Worm (Caenorhabditis elegans) whole organism, midembryonic: ENCODE results near the gene ntl-9.

Experiments used
- cog-1 ChIP-seq: sonication (generic microtip); optimal IDR thresholded peaks from 2 replicates; lab custom pipeline; 2016; ENCODE audit warnings: missing genetic modification characterization, missing compliant biosample characterization
- flt-1 ChIP-seq: fragments of 200-800 bp; sonication (Bioruptor generic); IDR thresholded peaks from 2 replicates; pipeline ENCODE4 v1.3.6; 2022; ENCODE audit warnings: missing genetic modification characterization, missing compliant biosample characterization
- klf-2 ChIP-seq: fragments of 200-800 bp; sonication (Bioruptor generic); conservative IDR thresholded peaks from 2 replicates; pipeline ENCODE4 v1.3.6; 2022; ENCODE audit warnings: missing genetic modification reagents, missing genetic modification characterization, missing compliant biosample characterization
- med-1 ChIP-seq: sonication (generic microtip); optimal IDR thresholded peaks from 2 replicates; lab custom pipeline; 2017; ENCODE audit warnings: missing genetic modification characterization, mild to moderate bottlenecking, missing compliant biosample characterization, antibody characterized with exemption, missing genetic modification reagents; ENCODE audit not compliant: insufficient read depth
- ztf-23 ChIP-seq: fragments of 200-800 bp; sonication (Bioruptor generic); IDR thresholded peaks from 2 replicates; pipeline ENCODE4 v1.3.6; 2022; ENCODE audit warnings: missing genetic modification reagents, missing genetic modification characterization, missing compliant biosample characterization

DNA sequence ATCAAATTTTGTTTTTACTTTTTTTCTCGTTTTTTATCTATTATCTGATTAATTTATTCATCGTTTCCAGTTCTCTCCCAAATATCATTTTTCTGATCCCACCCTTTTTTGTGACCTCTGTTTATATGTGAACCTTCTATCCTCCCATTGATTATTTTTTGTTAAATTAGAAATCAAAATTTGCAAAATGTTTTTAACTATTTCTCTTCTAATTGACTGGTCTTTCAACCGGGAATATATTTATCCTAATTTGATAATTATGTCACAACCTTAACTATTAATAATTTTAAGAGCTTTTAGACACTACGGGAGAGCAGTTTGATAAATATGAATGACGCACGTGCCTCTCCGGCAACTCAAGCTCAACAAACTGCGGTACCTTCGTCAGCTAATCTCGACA, at the start of gene ntl-9:
- no peak for TF ChIP-seq klf-2
- no peak for TF ChIP-seq med-1
- no peak for TF ChIP-seq ztf-23
- TF ChIP-seq flt-1 (GFP tag; lab: Robert Waterston, UW): no peak
- no peak for TF ChIP-seq cog-1 (tag; lab: Kevin White, UChicago)
